Worm (Caenorhabditis elegans) whole organism, mixed stage, embryonic: Measurements from ENCODE around the gene srd-20.

Experiments used
- blmp-1 ChIP-seq: fragments of 150-350 bp; optimal IDR thresholded peaks from 2 replicates; lab custom pipeline; 2014; ENCODE audit warnings: missing biosample characterization, missing genetic modification characterization
- ceh-39 ChIP-seq: fragments of 150-350 bp; optimal IDR thresholded peaks from 2 replicates; lab custom pipeline; 2014; ENCODE audit warnings: missing biosample characterization, missing genetic modification characterization
- ceh-43 ChIP-seq: fragments of 200-800 bp; sonication (Bioruptor generic); optimal IDR thresholded peaks from 2 replicates; lab custom pipeline; 2018; ENCODE audit warnings: mild to moderate bottlenecking, missing genetic modification characterization, moderate library complexity, missing compliant biosample characterization
- ceh-83 ChIP-seq: fragments of 200-800 bp; sonication (Bioruptor generic); optimal IDR thresholded peaks from 2 replicates; lab custom pipeline; 2018; ENCODE audit warnings: mild to moderate bottlenecking, missing genetic modification characterization, missing compliant biosample characterization
- ces-1 ChIP-seq: fragments of 150-350 bp; optimal IDR thresholded peaks from 2 replicates; lab custom pipeline; 2014; ENCODE audit warnings: missing biosample characterization, missing genetic modification reagents, missing genetic modification characterization
- cnd-1 ChIP-seq: fragments of 200-800 bp; sonication (Bioruptor generic); optimal IDR thresholded peaks from 2 replicates; lab custom pipeline; 2018; ENCODE audit warnings: mild to moderate bottlenecking, missing genetic modification characterization, missing compliant biosample characterization
- elt-1 ChIP-seq: sonication (generic microtip); optimal IDR thresholded peaks from 2 replicates; lab custom pipeline; 2017; ENCODE audit warnings: missing genetic modification characterization, mild to moderate bottlenecking, missing compliant biosample characterization, antibody characterized with exemption, moderate library complexity, borderline replicate concordance; ENCODE audit not compliant: insufficient read depth
- elt-3 ChIP-seq: fragments of 150-350 bp; optimal IDR thresholded peaks from 2 replicates; lab custom pipeline; 2014; ENCODE audit warnings: missing biosample characterization, missing genetic modification characterization
- flh-1 ChIP-seq: fragments of 200-800 bp; sonication (Bioruptor generic); optimal IDR thresholded peaks from 2 replicates; lab custom pipeline; 2018; ENCODE audit warnings: mild to moderate bottlenecking, missing genetic modification characterization, moderate library complexity, missing compliant biosample characterization
- lin-13 ChIP-seq: fragments of 150-350 bp; optimal IDR thresholded peaks from 2 replicates; lab custom pipeline; 2014; ENCODE audit warnings: missing biosample characterization, missing genetic modification characterization
- lin-32 ChIP-seq: fragments of 200-800 bp; sonication (Bioruptor generic); optimal IDR thresholded peaks from 2 replicates; lab custom pipeline; 2018; ENCODE audit warnings: mild to moderate bottlenecking, missing genetic modification characterization, missing compliant biosample characterization
- lsy-2 ChIP-seq: fragments of 150-350 bp; optimal IDR thresholded peaks from 2 replicates; lab custom pipeline; 2014; ENCODE audit warnings: missing biosample characterization, missing genetic modification characterization
- mep-1 ChIP-seq: fragments of 150-350 bp; optimal IDR thresholded peaks from 2 replicates; lab custom pipeline; 2017; ENCODE audit warnings: missing biosample characterization, missing genetic modification reagents, missing genetic modification characterization, inconsistent platforms
- mls-2 ChIP-seq: sonication (generic microtip); optimal IDR thresholded peaks from 2 replicates; lab custom pipeline; 2016; ENCODE audit warnings: mild to moderate bottlenecking, missing genetic modification characterization, moderate library complexity, missing compliant biosample characterization
- nhr-12 ChIP-seq: fragments of 150-350 bp; optimal IDR thresholded peaks from 2 replicates; lab custom pipeline; 2014; ENCODE audit warnings: missing biosample characterization, missing genetic modification characterization
- nhr-2 ChIP-seq: fragments of 150-350 bp; optimal IDR thresholded peaks from 2 replicates; lab custom pipeline; 2014; ENCODE audit warnings: missing biosample characterization, missing genetic modification characterization
- nhr-237 ChIP-seq: fragments of 150-350 bp; optimal IDR thresholded peaks from 2 replicates; lab custom pipeline; 2014; ENCODE audit warnings: missing biosample characterization, missing genetic modification characterization
- nhr-28 ChIP-seq: fragments of 150-350 bp; optimal IDR thresholded peaks from 2 replicates; lab custom pipeline; 2014; ENCODE audit warnings: missing biosample characterization, missing genetic modification characterization
- nhr-76 ChIP-seq: sonication (generic microtip); optimal IDR thresholded peaks from 2 replicates; lab custom pipeline; 2017; ENCODE audit warnings: missing biosample characterization, missing genetic modification characterization
- pha-4 ChIP-seq: fragments of 150-350 bp; optimal IDR thresholded peaks from 2 replicates; lab custom pipeline; 2018; ENCODE audit warnings: missing biosample characterization, missing genetic modification reagents, missing genetic modification characterization
- snpc-4 ChIP-seq: fragments of 150-350 bp; optimal IDR thresholded peaks from 2 replicates; lab custom pipeline; 2014; ENCODE audit warnings: missing biosample characterization, missing genetic modification characterization
- sptf-1 ChIP-seq: sonication (generic microtip); optimal IDR thresholded peaks from 2 replicates; lab custom pipeline; 2017; ENCODE audit warnings: mild to moderate bottlenecking, missing genetic modification characterization, moderate library complexity, missing compliant biosample characterization
- tbx-8 ChIP-seq: fragments of 200-800 bp; sonication (Bioruptor generic); optimal IDR thresholded peaks from 2 replicates; lab custom pipeline; 2018; ENCODE audit warnings: mild to moderate bottlenecking, missing genetic modification characterization, moderate library complexity, missing compliant biosample characterization
- unc-120 ChIP-seq: sonication (generic microtip); optimal IDR thresholded peaks from 2 replicates; lab custom pipeline; 2017; ENCODE audit warnings: missing genetic modification characterization, missing compliant biosample characterization; ENCODE audit not compliant: poor library complexity, severe bottlenecking
- unc-62 ChIP-seq: fragments of 150-350 bp; optimal IDR thresholded peaks from 2 replicates; lab custom pipeline; 2014; ENCODE audit warnings: missing biosample characterization, missing genetic modification reagents, missing genetic modification characterization
- zip-8 ChIP-seq: fragments of 150-350 bp; optimal IDR thresholded peaks from 2 replicates; lab custom pipeline; 2014; ENCODE audit warnings: missing biosample characterization, missing genetic modification characterization
- ztf-11 ChIP-seq: fragments of 150-350 bp; optimal IDR thresholded peaks from 2 replicates; lab custom pipeline; 2014; ENCODE audit warnings: missing biosample characterization, missing genetic modification characterization

Gene srd-20

ce11 chrV:6041375-6041774 is 14.0 kb upstream of the srd-20 start, which contains the start of gene R01B10.2:
Gene R01B10.2 (minus strand): TSS chrV:6041475.
- TF ChIP-seq unc-120 (tag; lab: Kevin White, UChicago) (no peak), nhr-28 (tag; lab: Kevin White, UChicago) (no peak), lsy-2 (tag; lab: Kevin White, UChicago) (no peak), pha-4 (tag; lab: Kevin White, UChicago) (no peak)

- TF ChIP-seq ces-1 (GFP tag; lab: Kevin White, UChicago) (peak; percentile 24), flh-1 (GFP tag; lab: Kevin White, UChicago) (no peak), ceh-43 (GFP tag; lab: Kevin White, UChicago) (no peak), mep-1 (tag; lab: Kevin White, UChicago) (peak; percentile 8), unc-120 (tag; lab: Kevin White, UChicago) (peak; percentile 50), ceh-39 (peak; percentile 65), pha-4 (tag; lab: Kevin White, UChicago) (peak; percentile 71), unc-62 (GFP tag; lab: Kevin White, UChicago) (no peak), nhr-12 (tag; lab: Kevin White, UChicago) (no peak), nhr-2 (tag; lab: Kevin White, UChicago) (no peak), mls-2 (tag; lab: Kevin White, UChicago) (no peak)
- TF ChIP-seq, all 35 proteins: peak for 5
These were observed 11.8 kb upstream of the srd-20 start, which contains the start of gene cpi-2 for ce11 chrV:6043275-6044271. Gene cpi-2 (plus strand): TSS chrV:6044062.

ce11 chrV:6044448-6044847 is 10.9 kb upstream of the srd-20 start:
- TF ChIP-seq zip-8, result no peak
- TF ChIP-seq ceh-43 (GFP tag; lab: Kevin White, UChicago), result no peak

- no peak for TF ChIP-seq mls-2 (tag; lab: Kevin White, UChicago)
- TF ChIP-seq elt-1 (tag; lab: Kevin White, UChicago), result no peak
- no peak for TF ChIP-seq nhr-237 (tag; lab: Kevin White, UChicago)
- no peak for TF ChIP-seq unc-120 (tag; lab: Kevin White, UChicago)
- TF ChIP-seq sptf-1 (tag; lab: Kevin White, UChicago), result no peak
- TF ChIP-seq tbx-8, result no peak
- no peak for TF ChIP-seq lin-13 (tag; lab: Kevin White, UChicago)
- no peak for TF ChIP-seq cnd-1 (tag; lab: Kevin White, UChicago)
- no peak for TF ChIP-seq nhr-76
- no peak for TF ChIP-seq ces-1 (GFP tag; lab: Kevin White, UChicago)
- no peak for TF ChIP-seq ceh-83 (GFP tag; lab: Kevin White, UChicago)
- TF ChIP-seq nhr-2 (tag; lab: Kevin White, UChicago), result no peak
- no peak for TF ChIP-seq nhr-28 (tag; lab: Kevin White, UChicago)
- no peak for TF ChIP-seq pha-4 (tag; lab: Kevin White, UChicago)
- no peak for TF ChIP-seq snpc-4
- TF ChIP-seq ceh-39, result no peak
- TF ChIP-seq unc-62 (GFP tag; lab: Kevin White, UChicago), result no peak
- no peak for TF ChIP-seq ceh-43 (GFP tag; lab: Kevin White, UChicago)
- TF ChIP-seq blmp-1, result no peak
These were observed 10.4 kb upstream of the srd-20 start, which contains the start of gene R01B10.3 for ce11 chrV:6044853-6045594. Gene R01B10.3 (minus strand): TSS chrV:6045129.

ce11 chrV:6047818-6048217 is 7.6 kb upstream of the srd-20 start, which contains the start of gene pgap-3:
Gene pgap-3 (minus strand): TSS chrV:6047918.
- TF ChIP-seq elt-3 (tag; lab: Kevin White, UChicago), result no peak
- no peak for TF ChIP-seq tbx-8
- TF ChIP-seq nhr-237 (tag; lab: Kevin White, UChicago), result no peak
- TF ChIP-seq lin-13 (tag; lab: Kevin White, UChicago), result no peak
- TF ChIP-seq mep-1 (tag; lab: Kevin White, UChicago), result no peak
- TF ChIP-seq blmp-1, result no peak
- no peak for TF ChIP-seq pha-4 (tag; lab: Kevin White, UChicago)
- TF ChIP-seq ceh-83 (GFP tag; lab: Kevin White, UChicago), result no peak
- no peak for TF ChIP-seq cnd-1 (tag; lab: Kevin White, UChicago)
- TF ChIP-seq nhr-76, result no peak
- no peak for TF ChIP-seq lin-32 (GFP tag; lab: Kevin White, UChicago)
- no peak for TF ChIP-seq ztf-11 (tag; lab: Kevin White, UChicago)
- TF ChIP-seq ceh-43 (GFP tag; lab: Kevin White, UChicago), result no peak
- no peak for TF ChIP-seq elt-1 (tag; lab: Kevin White, UChicago)
- TF ChIP-seq unc-62 (GFP tag; lab: Kevin White, UChicago), result no peak
